Fruit fly (Drosophila melanogaster) whole organism, embryonic: ENCODE results near the gene Vps2.

Source experiments
- Bteb2 ChIP-seq: fragments of 200-800 bp; sonication (Bioruptor generic); optimal IDR thresholded peaks from 2 replicates; lab custom pipeline; 2016; ENCODE audit warnings: missing biosample characterization, missing genetic modification characterization
- CG10267 ChIP-seq: fragments of 200-800 bp; sonication (Bioruptor generic); optimal IDR thresholded peaks from 2 replicates; lab custom pipeline; 2018; ENCODE audit warnings: missing biosample characterization, mild to moderate bottlenecking, missing genetic modification characterization, moderate library complexity
- CG10565 ChIP-seq: fragments of 200-800 bp; sonication (Bioruptor generic); optimal IDR thresholded peaks from 3 replicates; lab custom pipeline; 2016; ENCODE audit warnings: missing biosample characterization, mild to moderate bottlenecking, missing genetic modification characterization
- CG12744 ChIP-seq: fragments of 200-800 bp; sonication (Bioruptor generic); optimal IDR thresholded peaks from 2 replicates; lab custom pipeline; 2016; ENCODE audit warnings: missing biosample characterization, missing genetic modification characterization
- CG13894 ChIP-seq: fragments of 200-800 bp; sonication (Bioruptor generic); optimal IDR thresholded peaks from 3 replicates; lab custom pipeline; 2018; ENCODE audit warnings: missing biosample characterization, mild to moderate bottlenecking, missing genetic modification characterization, moderate library complexity
- CG15011 ChIP-seq: fragments of 200-800 bp; sonication (Bioruptor generic); optimal IDR thresholded peaks from 3 replicates; lab custom pipeline; 2018; ENCODE audit warnings: missing biosample characterization, mild to moderate bottlenecking, missing genetic modification characterization
- CG1603 ChIP-seq: fragments of 200-800 bp; sonication (Bioruptor generic); optimal IDR thresholded peaks from 2 replicates; lab custom pipeline; 2019; ENCODE audit warnings: missing biosample characterization, mild to moderate bottlenecking, missing genetic modification characterization, moderate library complexity
- CG17361 ChIP-seq: fragments of 200-800 bp; sonication (Bioruptor generic); IDR thresholded peaks from 3 replicates; pipeline ENCODE4 v1.3.6; 2022; ENCODE audit warnings: missing biosample characterization, missing genetic modification characterization
- CG17829 ChIP-seq: fragments of 200-800 bp; optimal IDR thresholded peaks from 2 replicates; lab custom pipeline; 2019; ENCODE audit warnings: missing biosample characterization, mild to moderate bottlenecking, missing genetic modification characterization, moderate library complexity
- CG1832 ChIP-seq: fragments of 200-800 bp; sonication (Bioruptor generic); optimal IDR thresholded peaks from 2 replicates; lab custom pipeline; 2017; ENCODE audit warnings: missing biosample characterization, mild to moderate bottlenecking, missing genetic modification characterization, inconsistent platforms
- CG18476 ChIP-seq: fragments of 200-800 bp; sonication (Bioruptor generic); optimal IDR thresholded peaks from 2 replicates; lab custom pipeline; 2016; ENCODE audit warnings: missing biosample characterization, mild to moderate bottlenecking, missing genetic modification characterization
- CG32767 ChIP-seq: fragments of 200-800 bp; sonication (Bioruptor generic); IDR thresholded peaks from 2 replicates; pipeline ENCODE4 v1.3.6; 2022; ENCODE audit warnings: missing biosample characterization, missing genetic modification characterization
- CG32772 ChIP-seq: fragments of 200-800 bp; sonication (Bioruptor generic); IDR thresholded peaks from 2 replicates; pipeline ENCODE4 v1.3.6; 2022; ENCODE audit warnings: missing biosample characterization, missing genetic modification characterization
- CG7928 ChIP-seq: fragments of 200-800 bp; sonication (Bioruptor generic); optimal IDR thresholded peaks from 2 replicates; lab custom pipeline; 2017; ENCODE audit warnings: missing biosample characterization, mild to moderate bottlenecking, missing genetic modification characterization
- CG8478 ChIP-seq: fragments of >200 bp; optimal IDR thresholded peaks from 2 replicates; lab custom pipeline; 2018
- CG9437 ChIP-seq: fragments of 200-800 bp; sonication (Bioruptor generic); optimal IDR thresholded peaks from 2 replicates; lab custom pipeline; 2018; ENCODE audit warnings: missing biosample characterization, mild to moderate bottlenecking, missing genetic modification characterization
- CG9609 ChIP-seq: fragments of 200-800 bp; sonication (Bioruptor generic); optimal IDR thresholded peaks from 3 replicates; lab custom pipeline; 2016; ENCODE audit warnings: missing biosample characterization, missing genetic modification characterization
- CG9797 ChIP-seq: fragments of 200-800 bp; sonication (Bioruptor generic); optimal IDR thresholded peaks from 3 replicates; lab custom pipeline; 2018; ENCODE audit warnings: missing biosample characterization, mild to moderate bottlenecking, missing genetic modification characterization
- D19A ChIP-seq: fragments of 200-800 bp; optimal IDR thresholded peaks from 3 replicates; lab custom pipeline; 2019; ENCODE audit warnings: missing biosample characterization, mild to moderate bottlenecking, missing genetic modification characterization, moderate library complexity
- D19B ChIP-seq: fragments of 200-800 bp; sonication (Bioruptor generic); optimal IDR thresholded peaks from 2 replicates; lab custom pipeline; 2017; ENCODE audit warnings: missing biosample characterization, mild to moderate bottlenecking, missing genetic modification characterization
- Dek ChIP-seq: fragments of 200-800 bp; sonication (Bioruptor generic); optimal IDR thresholded peaks from 3 replicates; lab custom pipeline; 2019; ENCODE audit warnings: missing biosample characterization, mild to moderate bottlenecking, missing genetic modification characterization, moderate library complexity
- Dll ChIP-seq: fragments of 200-800 bp; sonication (Bioruptor generic); IDR thresholded peaks from 4 replicates; pipeline ENCODE4 v1.3.6; 2022; ENCODE audit warnings: missing biosample characterization, missing genetic modification characterization; ENCODE audit not compliant: partially characterized antibody
- E2f1 ChIP-seq: fragments of 200-800 bp; sonication (Bioruptor generic); IDR thresholded peaks from 2 replicates; pipeline ENCODE4 v1.3.6; 2022; ENCODE audit warnings: missing biosample characterization, missing genetic modification characterization
- E2f2 ChIP-seq: fragments of 200-800 bp; sonication (Bioruptor generic); IDR thresholded peaks from 2 replicates; pipeline ENCODE4 v1.3.6; 2022; ENCODE audit warnings: missing biosample characterization, missing genetic modification characterization
- Fer3 ChIP-seq: fragments of 200-800 bp; sonication (Bioruptor generic); optimal IDR thresholded peaks from 2 replicates; lab custom pipeline; 2018; ENCODE audit warnings: missing biosample characterization, mild to moderate bottlenecking, missing genetic modification characterization, moderate library complexity
- Hey ChIP-seq: fragments of 200-800 bp; sonication (Bioruptor generic); optimal IDR thresholded peaks from 3 replicates; lab custom pipeline; 2018; ENCODE audit warnings: missing biosample characterization, mild to moderate bottlenecking, missing genetic modification characterization
- Meics ChIP-seq: fragments of 200-800 bp; sonication (Bioruptor generic); optimal IDR thresholded peaks from 2 replicates; lab custom pipeline; 2017; ENCODE audit warnings: missing biosample characterization, mild to moderate bottlenecking, missing genetic modification characterization
- Oaz ChIP-seq: fragments of 200-800 bp; sonication (Bioruptor generic); IDR thresholded peaks from 2 replicates; pipeline ENCODE4 v1.3.6; 2022; ENCODE audit warnings: missing biosample characterization, missing genetic modification characterization
- Six4 ChIP-seq: fragments of 200-800 bp; sonication (Bioruptor generic); optimal IDR thresholded peaks from 2 replicates; lab custom pipeline; 2016; ENCODE audit warnings: missing biosample characterization, missing genetic modification characterization
- Sox100B ChIP-seq: fragments of 200-800 bp; sonication (Bioruptor generic); optimal IDR thresholded peaks from 3 replicates; lab custom pipeline; 2018; ENCODE audit warnings: missing biosample characterization, mild to moderate bottlenecking, missing genetic modification characterization
- abd-A ChIP-seq: fragments of 200-800 bp; sonication (Bioruptor generic); optimal IDR thresholded peaks from 3 replicates; lab custom pipeline; 2019; ENCODE audit warnings: missing biosample characterization, mild to moderate bottlenecking, missing genetic modification characterization, moderate library complexity
- ap ChIP-seq: fragments of 200-800 bp; sonication (Bioruptor generic); IDR thresholded peaks from 2 replicates; pipeline ENCODE4 v1.3.6; 2022; ENCODE audit warnings: missing biosample characterization, missing genetic modification characterization
- br ChIP-seq: fragments of >200 bp; optimal IDR thresholded peaks from 2 replicates; lab custom pipeline; 2017
- chinmo ChIP-seq: fragments of 200-800 bp; sonication (Bioruptor generic); IDR thresholded peaks from 4 replicates; pipeline ENCODE4 v1.3.6; 2022; ENCODE audit warnings: missing biosample characterization, missing genetic modification characterization; ENCODE audit not compliant: partially characterized antibody
- croc ChIP-seq: fragments of 200-800 bp; sonication (Bioruptor generic); conservative IDR thresholded peaks from 3 replicates; pipeline ENCODE4 v1.3.6; 2022; ENCODE audit warnings: missing biosample characterization, missing genetic modification characterization
- disco-r ChIP-seq: fragments of 200-800 bp; sonication (Bioruptor generic); optimal IDR thresholded peaks from 2 replicates; lab custom pipeline; 2016; ENCODE audit warnings: missing biosample characterization, missing genetic modification characterization
- dmrt99B ChIP-seq: fragments of 200-800 bp; sonication (Bioruptor generic); optimal IDR thresholded peaks from 2 replicates; lab custom pipeline; 2018; ENCODE audit warnings: missing biosample characterization, mild to moderate bottlenecking, missing genetic modification characterization, moderate library complexity
- eyg ChIP-seq: fragments of 200-800 bp; sonication (Bioruptor generic); optimal IDR thresholded peaks from 3 replicates; lab custom pipeline; 2016; ENCODE audit warnings: missing biosample characterization, missing genetic modification characterization
- gcm ChIP-seq: fragments of 200-800 bp; sonication (Bioruptor generic); optimal IDR thresholded peaks from 2 replicates; lab custom pipeline; 2019; ENCODE audit warnings: missing biosample characterization, mild to moderate bottlenecking, missing genetic modification characterization, moderate library complexity
- grau ChIP-seq: fragments of 200-800 bp; optimal IDR thresholded peaks from 3 replicates; lab custom pipeline; 2019; ENCODE audit warnings: missing biosample characterization, mild to moderate bottlenecking, missing genetic modification characterization, moderate library complexity
- gt ChIP-seq: fragments of 200-800 bp; sonication (Bioruptor generic); IDR thresholded peaks from 2 replicates; pipeline ENCODE4 v1.3.6; 2022; ENCODE audit warnings: missing biosample characterization, missing genetic modification characterization
- hth ChIP-seq: fragments of >200 bp; optimal IDR thresholded peaks from 2 replicates; lab custom pipeline; 2017; ENCODE audit warnings: inconsistent platforms
- lmd ChIP-seq: fragments of 200-800 bp; sonication (Bioruptor generic); IDR thresholded peaks from 2 replicates; pipeline ENCODE4 v1.3.6; 2022; ENCODE audit warnings: missing biosample characterization, missing genetic modification characterization
- maf-S ChIP-seq: fragments of 200-800 bp; sonication (Bioruptor generic); optimal IDR thresholded peaks from 2 replicates; lab custom pipeline; 2016; ENCODE audit warnings: missing biosample characterization, missing genetic modification characterization
- repo ChIP-seq: fragments of 200-800 bp; sonication (Bioruptor generic); optimal IDR thresholded peaks from 2 replicates; lab custom pipeline; 2016; ENCODE audit warnings: missing biosample characterization, missing genetic modification characterization
- row ChIP-seq: fragments of 200-800 bp; sonication (Bioruptor generic); IDR thresholded peaks from 3 replicates; pipeline ENCODE4 v1.3.6; 2022; ENCODE audit warnings: missing biosample characterization, missing genetic modification characterization
- sna ChIP-seq: fragments of 200-800 bp; sonication (Bioruptor generic); IDR thresholded peaks from 2 replicates; pipeline ENCODE4 v1.3.6; 2022; ENCODE audit warnings: missing biosample characterization, missing genetic modification characterization; ENCODE audit not compliant: partially characterized antibody
- twi ChIP-seq: fragments of 200-800 bp; optimal IDR thresholded peaks from 2 replicates; lab custom pipeline; 2019; ENCODE audit warnings: missing biosample characterization, mild to moderate bottlenecking, missing genetic modification characterization, moderate library complexity
- zen ChIP-seq: fragments of 200-800 bp; sonication (Bioruptor generic); optimal IDR thresholded peaks from 3 replicates; lab custom pipeline; 2018; ENCODE audit warnings: missing biosample characterization, mild to moderate bottlenecking, missing genetic modification characterization, moderate library complexity
- zfh1 ChIP-seq: fragments of 200-800 bp; sonication (Bioruptor generic); IDR thresholded peaks from 3 replicates; pipeline ENCODE4 v1.3.6; 2022; ENCODE audit warnings: missing biosample characterization, missing genetic modification characterization

Vps2 gene

DNA sequence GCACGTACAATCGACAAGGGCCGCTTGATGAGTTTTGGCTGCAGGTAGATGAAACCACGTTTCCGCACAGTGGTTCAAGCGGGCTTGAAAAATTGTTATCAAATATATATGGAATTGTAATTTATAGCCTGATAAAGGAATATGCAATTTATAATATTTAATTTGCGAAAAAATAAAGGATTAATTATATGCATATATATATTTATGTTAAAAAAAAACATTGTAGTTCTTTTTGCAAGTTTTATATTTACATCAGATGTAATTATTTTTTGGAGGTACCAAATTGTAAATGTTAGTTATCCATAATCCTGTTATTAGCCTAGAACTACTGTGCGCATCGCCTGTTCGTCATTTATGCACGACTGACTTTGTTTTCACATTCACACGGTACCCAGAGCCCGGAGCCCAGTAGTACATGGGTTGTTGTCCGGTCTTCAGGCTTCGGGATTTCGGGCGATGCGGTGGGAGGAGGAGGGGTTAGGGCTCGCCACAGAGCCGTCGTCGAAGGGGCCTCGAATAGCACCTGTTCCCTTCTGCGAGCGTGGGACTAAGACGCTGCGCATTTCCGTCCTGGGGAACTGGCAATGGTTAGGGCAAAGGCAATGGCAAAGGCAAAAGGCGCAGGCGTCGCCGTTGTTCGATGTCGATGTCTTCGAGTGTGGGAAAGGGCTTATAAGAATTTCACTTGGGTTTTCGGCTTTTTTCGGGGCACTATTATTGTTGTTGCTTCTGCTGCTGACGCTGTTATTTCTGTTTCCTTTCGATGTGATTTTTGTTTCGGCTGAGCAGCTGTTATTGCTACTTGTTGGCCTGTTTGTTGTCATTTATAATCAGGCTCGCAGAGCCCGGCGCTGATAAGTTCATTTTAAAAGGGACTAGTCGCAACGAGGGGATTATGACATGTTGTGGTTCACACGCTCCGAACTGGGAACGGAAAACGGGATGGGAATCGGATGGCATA is 34.6 kb upstream of the Vps2 start (continued):
- TF ChIP-seq D19B (GFP tag; lab: Kevin White, UChicago): no peak
- no peak for TF ChIP-seq disco-r (GFP tag; lab: Kevin White, UChicago)
- peak; percentile 92 for TF ChIP-seq Sox100B (GFP tag; lab: Kevin White, UChicago)
- TF ChIP-seq lmd: peak; percentile 65; the same call in 1 of the 2 replicates
- no peak for TF ChIP-seq abd-A
- TF ChIP-seq repo (GFP tag; lab: Kevin White, UChicago): no peak
- peak; percentile 94 for TF ChIP-seq CG17829 (tag; lab: Kevin White, UChicago)
- peak; percentile 22 for TF ChIP-seq CG10565 (GFP tag; lab: Kevin White, UChicago)
- TF ChIP-seq Fer3 (tag; lab: Kevin White, UChicago): peak; percentile 38
- peak; percentile 46 for TF ChIP-seq Meics (GFP tag; lab: Kevin White, UChicago)
- peak; percentile 70 for TF ChIP-seq CG32767 (GFP tag; lab: Robert Waterston, UW)
- peak; percentile 67 for TF ChIP-seq zfh1 (GFP tag; lab: Robert Waterston, UW)
- peak; percentile 41 for TF ChIP-seq CG1603 (tag; lab: Kevin White, UChicago)
- peak; percentile 95 for TF ChIP-seq zen (tag; lab: Kevin White, UChicago)
- TF ChIP-seq CG9797: no peak
- peak; percentile 63 for TF ChIP-seq E2f1
- TF ChIP-seq eyg (GFP tag; lab: Kevin White, UChicago): no peak
- no peak for TF ChIP-seq CG13894 (tag; lab: Kevin White, UChicago)
- peak; percentile 93 for TF ChIP-seq CG10267 (tag; lab: Kevin White, UChicago)
- TF ChIP-seq gt (GFP tag; lab: Robert Waterston, UW): no peak
- TF ChIP-seq gcm: peak; percentile 91
- no peak for TF ChIP-seq sna (GFP tag; lab: Robert Waterston, UW)
- peak; percentile 88 for TF ChIP-seq croc (GFP tag; lab: Robert Waterston, UW)
- TF ChIP-seq CG17361: peak; percentile 96
- peak; percentile 78 for TF ChIP-seq CG9437 (GFP tag; lab: Kevin White, UChicago)
- TF ChIP-seq grau (tag; lab: Kevin White, UChicago): peak; percentile 82
- peak; percentile 72 for TF ChIP-seq row (GFP tag; lab: Robert Waterston, UW)
- no peak for TF ChIP-seq CG8478 (lab: Kevin White, UChicago)
- TF ChIP-seq E2f2 (GFP tag; lab: Robert Waterston, UW): peak; percentile 36; the same call in 1 of the 2 replicates
- TF ChIP-seq ap (GFP tag; lab: Robert Waterston, UW): peak; percentile 60
- TF ChIP-seq CG9609 (GFP tag; lab: Kevin White, UChicago): no peak
- TF ChIP-seq twi (tag; lab: Kevin White, UChicago): peak; percentile 82
- peak; percentile 76 for TF ChIP-seq CG15011
- TF ChIP-seq br (lab: Kevin White, UChicago): no peak
- TF ChIP-seq hth (lab: Kevin White, UChicago): no peak
- no peak for TF ChIP-seq Dll (GFP tag; lab: Robert Waterston, UW)
- TF ChIP-seq Six4 (GFP tag; lab: Kevin White, UChicago): peak; percentile 57
- peak; percentile 88 for TF ChIP-seq D19A
- TF ChIP-seq Bteb2 (GFP tag; lab: Kevin White, UChicago): no peak
- no peak for TF ChIP-seq chinmo
- TF ChIP-seq maf-S (GFP tag; lab: Kevin White, UChicago): no peak
- no peak for TF ChIP-seq Hey (tag; lab: Kevin White, UChicago)
- no peak for TF ChIP-seq CG1832 (GFP tag; lab: Kevin White, UChicago)
- peak; percentile 89 for TF ChIP-seq dmrt99B (tag; lab: Kevin White, UChicago)
- no peak for TF ChIP-seq CG12744
- TF ChIP-seq CG18476 (GFP tag; lab: Kevin White, UChicago): peak; percentile 88
- TF ChIP-seq Oaz: no peak
- TF ChIP-seq CG32772 (GFP tag; lab: Robert Waterston, UW): peak; percentile 61
- no peak for TF ChIP-seq CG7928
- TF ChIP-seq Dek (tag; lab: Kevin White, UChicago): peak; percentile 36
